Fruit fly (Drosophila melanogaster): ENCODE data around the gene CG31683.

- TF ChIP-seq ey (GFP tag; optimal IDR thresholded peaks at IDR 0.05) (no peak), usp (GFP tag; optimal IDR thresholded peaks at IDR 0.05) (no peak), Dif (GFP tag; optimal IDR thresholded peaks at IDR 0.05; ENCODE audit: partially characterized antibody) (no peak), Dfd (GFP tag; optimal IDR thresholded peaks at IDR 0.05) (no peak), h (GFP tag; optimal IDR thresholded peaks at IDR 0.05) (no peak), Myc (optimal IDR thresholded peaks at IDR 0.05) (no peak), Sp1 (GFP tag; optimal IDR thresholded peaks at IDR 0.05) (no peak), rgr (GFP tag; optimal IDR thresholded peaks at IDR 0.05) (no peak), Abd-B (GFP tag; optimal IDR thresholded peaks at IDR 0.05) (no peak)
Observed at dm6 chr2L:20401408-20401807, 48.4 kb downstream of the CG31683 start.

Measured in whole organism, wandering third instar larva.